Worm (Caenorhabditis elegans): ENCODE data around the gene ZC443.7.

Gene ZC443.7

DNA sequence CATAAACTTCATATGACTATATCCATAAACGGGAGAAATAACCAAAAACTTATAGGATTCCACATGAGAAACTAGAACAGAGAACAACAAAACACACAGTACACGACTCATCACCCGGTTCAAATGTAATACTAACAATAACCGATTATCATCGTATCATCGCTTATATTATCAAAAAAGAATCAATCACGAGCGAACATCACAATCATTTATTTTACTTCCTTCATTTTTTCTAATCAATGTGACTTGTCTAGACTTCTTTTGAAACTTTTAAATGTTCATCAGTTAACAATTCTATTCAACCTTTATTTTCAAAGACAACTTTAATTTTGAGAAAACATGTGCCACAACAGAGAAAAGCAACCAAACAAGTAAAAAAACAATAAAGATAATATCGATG, 11.1 kb upstream of the ZC443.7 start, which contains the start of gene ugt-4:
Gene ugt-4, minus strand, starts transcription at position 141 of the 400 bp plus-strand sequence.
- TF ChIP-seq W03F9.2 (tag; optimal IDR thresholded peaks at IDR 0.05) (no peak), him-1 (tag; optimal IDR thresholded peaks at IDR 0.05) (no peak), dao-5 (tag; optimal IDR thresholded peaks at IDR 0.05) (no peak)

ce11 chrV:12795927-12796326, 10.4 kb upstream of the ZC443.7 start:
- TF ChIP-seq dao-5 (tag; optimal IDR thresholded peaks at IDR 0.05), result no peak
- TF ChIP-seq W03F9.2 (tag; optimal IDR thresholded peaks at IDR 0.05), result no peak

ce11 chrV:12796908-12797490, 9.3 kb upstream of the ZC443.7 start:
- no peak for TF ChIP-seq dao-5 (tag; optimal IDR thresholded peaks at IDR 0.05)
- no peak for TF ChIP-seq W03F9.2 (tag; optimal IDR thresholded peaks at IDR 0.05)
- TF ChIP-seq him-1 (tag; optimal IDR thresholded peaks at IDR 0.05), result no peak

DNA sequence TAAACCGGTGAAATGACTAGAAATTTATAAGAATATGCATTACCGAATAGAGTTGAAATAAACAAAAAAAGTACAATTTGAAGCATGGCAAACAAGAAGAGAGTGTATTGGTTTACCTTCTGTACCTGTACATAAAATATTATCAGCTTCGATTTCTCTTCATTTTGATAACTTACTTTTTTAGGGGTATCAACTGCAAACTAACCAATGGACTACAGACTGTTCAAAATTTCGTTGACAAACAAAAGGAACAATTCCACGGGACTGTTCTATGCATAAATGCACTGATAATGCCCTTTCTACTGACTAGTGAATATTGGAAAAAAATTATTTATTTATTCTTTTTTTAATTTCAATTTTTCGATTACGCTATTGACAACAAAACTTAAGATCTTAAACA, 8.3 kb upstream of the ZC443.7 start, which contains the start of gene ugt-6:
Gene ugt-6, minus strand, starts transcription at position 233 of the 400 bp plus-strand sequence.
- no peak for TF ChIP-seq him-1 (tag; optimal IDR thresholded peaks at IDR 0.05)

- TF ChIP-seq him-1 (tag; optimal IDR thresholded peaks at IDR 0.05) (no peak), W03F9.2 (tag; optimal IDR thresholded peaks at IDR 0.05) (no peak), dao-5 (tag; optimal IDR thresholded peaks at IDR 0.05) (no peak)
Measured at ce11 chrV:12800171-12800570, 6.1 kb upstream of the ZC443.7 start, which contains the start of gene ugt-3. Gene ugt-3, minus strand, starts transcription at chrV:12800271.

DNA sequence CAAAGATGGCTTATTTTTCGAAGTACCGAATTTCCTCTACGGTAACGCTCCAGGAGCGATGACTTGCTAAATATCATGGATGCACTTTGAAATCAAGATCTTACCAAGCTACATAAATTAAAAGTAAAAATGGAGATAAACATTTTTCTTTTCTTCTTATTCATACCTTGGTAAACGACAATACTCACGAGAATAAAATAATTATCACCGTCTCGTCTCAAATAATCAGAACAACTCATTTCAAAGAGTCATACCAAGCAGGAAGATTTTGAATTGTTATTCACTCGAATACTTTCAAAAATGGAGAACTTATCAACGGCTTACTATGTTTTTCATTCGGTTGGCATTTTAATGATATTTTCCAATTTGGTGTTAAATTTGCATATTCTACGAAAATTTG, 3.0 kb upstream of the ZC443.7 start, which contains the start of gene srbc-45:
Gene srbc-45, plus strand, starts transcription at position 301 of the 400 bp plus-strand sequence.
- TF ChIP-seq dao-5 (tag; optimal IDR thresholded peaks at IDR 0.05) (no peak), W03F9.2 (tag; optimal IDR thresholded peaks at IDR 0.05) (no peak), him-1 (tag; optimal IDR thresholded peaks at IDR 0.05) (no peak)

DNA sequence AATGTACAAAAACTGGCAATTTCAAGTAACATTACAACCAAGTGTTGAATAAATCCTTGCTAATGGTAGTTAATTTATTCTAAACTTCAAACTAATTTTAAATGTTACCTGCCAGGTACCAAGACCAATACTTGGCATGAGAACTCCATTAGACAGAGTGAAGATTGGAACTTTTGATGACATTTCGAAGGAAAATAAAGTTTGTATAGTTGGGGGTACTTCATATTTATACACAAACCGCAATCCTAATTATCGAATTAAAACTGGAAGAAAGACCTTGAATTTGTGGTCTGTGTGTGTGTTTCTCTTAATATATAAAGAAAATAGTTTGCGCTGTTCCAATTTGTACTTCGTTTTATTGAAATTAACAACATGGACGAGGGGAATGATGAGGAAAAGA, 3.6 kb downstream of the ZC443.7 start, which contains the start of gene ZC443.1:
Gene ZC443.1, minus strand, starts transcription at position 205 of the 400 bp plus-strand sequence.
- TF ChIP-seq W03F9.2 (tag; optimal IDR thresholded peaks at IDR 0.05), result no peak

- no peak for TF ChIP-seq dao-5 (tag; optimal IDR thresholded peaks at IDR 0.05)
- TF ChIP-seq him-1 (tag; optimal IDR thresholded peaks at IDR 0.05), result no peak
- TF ChIP-seq W03F9.2 (tag; optimal IDR thresholded peaks at IDR 0.05), result no peak
Measured at ce11 chrV:12811126-12811525, 4.8 kb downstream of the ZC443.7 start, which contains the start of gene ZC443.2. Gene ZC443.2, minus strand, starts transcription at chrV:12811192.

- TF ChIP-seq him-1 (tag; optimal IDR thresholded peaks at IDR 0.05), result no peak
- no peak for TF ChIP-seq W03F9.2 (tag; optimal IDR thresholded peaks at IDR 0.05)
- no peak for TF ChIP-seq dao-5 (tag; optimal IDR thresholded peaks at IDR 0.05)
Measured at ce11 chrV:12811810-12812209, 5.5 kb downstream of the ZC443.7 start.

DNA sequence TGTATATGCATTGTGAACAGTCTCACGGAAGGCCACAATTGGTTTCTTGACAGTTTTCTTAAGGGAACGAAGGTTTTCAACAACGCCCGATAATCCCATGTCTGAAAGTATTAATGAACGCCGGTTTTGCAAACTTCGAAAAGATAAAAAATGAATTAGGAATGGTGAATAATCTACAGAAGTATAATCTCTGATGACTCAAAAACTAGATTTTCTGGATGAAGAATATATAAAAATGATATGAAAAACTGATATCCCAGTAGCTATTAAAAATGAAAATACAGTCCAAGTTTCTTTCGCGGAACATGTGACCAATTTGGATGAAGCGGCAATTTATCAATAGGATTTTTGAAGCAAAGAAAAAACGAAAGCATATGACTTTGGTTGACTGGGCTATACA, 7.7 kb downstream of the ZC443.7 start, which contains the start of gene ZC443.3:
Gene ZC443.3, minus strand, starts transcription at position 101 of the 400 bp plus-strand sequence.
- no peak for TF ChIP-seq W03F9.2 (tag; optimal IDR thresholded peaks at IDR 0.05)
- TF ChIP-seq dao-5 (tag; optimal IDR thresholded peaks at IDR 0.05), result no peak
- no peak for TF ChIP-seq him-1 (tag; optimal IDR thresholded peaks at IDR 0.05)

DNA sequence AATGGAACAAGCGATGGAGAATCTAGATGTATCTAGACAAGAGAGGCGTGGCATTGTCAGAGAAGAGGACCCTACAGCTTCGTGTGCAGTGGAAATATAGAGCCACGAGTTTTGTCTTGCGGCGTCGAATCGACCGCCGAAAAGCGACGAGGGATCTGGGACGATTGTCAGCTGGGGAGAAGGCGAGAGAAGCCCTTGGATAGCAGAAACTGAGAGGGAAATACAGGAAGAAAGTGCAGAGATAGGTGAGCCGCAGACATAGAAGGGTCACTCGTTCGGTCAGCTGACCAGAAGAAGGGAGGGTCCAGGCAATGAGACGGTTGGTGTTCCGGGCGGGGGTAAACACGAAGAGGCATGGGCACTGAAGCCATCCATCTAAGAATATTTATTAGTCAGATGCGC, 8.2 kb downstream of the ZC443.7 start:
- TF ChIP-seq W03F9.2 (tag; optimal IDR thresholded peaks at IDR 0.05) (no peak), him-1 (tag; optimal IDR thresholded peaks at IDR 0.05) (peak; percentile 83), dao-5 (tag; optimal IDR thresholded peaks at IDR 0.05) (no peak)

DNA sequence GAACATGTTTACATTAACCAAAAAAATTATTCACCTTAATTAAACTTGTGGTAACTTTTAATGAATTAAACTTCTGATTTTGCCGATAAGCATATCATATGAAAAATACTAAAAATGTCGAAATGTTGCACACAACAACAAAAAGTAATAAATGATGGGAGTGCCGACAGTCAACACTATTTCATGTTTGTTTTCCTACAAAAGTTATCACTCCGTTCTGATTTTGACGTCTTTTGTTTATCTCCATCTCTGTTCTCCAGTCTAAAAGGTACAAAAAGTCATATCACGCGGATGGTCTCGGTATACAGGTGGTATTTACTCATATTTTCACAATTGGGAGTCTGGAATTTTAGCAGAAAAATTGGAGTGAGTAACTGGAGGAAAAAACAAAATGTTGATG, 9.1 kb downstream of the ZC443.7 start:
- TF ChIP-seq W03F9.2 (tag; optimal IDR thresholded peaks at IDR 0.05) (no peak), dao-5 (tag; optimal IDR thresholded peaks at IDR 0.05) (no peak), him-1 (tag; optimal IDR thresholded peaks at IDR 0.05) (no peak)

ce11 chrV:12816672-12817071, 10.4 kb downstream of the ZC443.7 start:
- TF ChIP-seq him-1 (tag; optimal IDR thresholded peaks at IDR 0.05), result no peak

DNA sequence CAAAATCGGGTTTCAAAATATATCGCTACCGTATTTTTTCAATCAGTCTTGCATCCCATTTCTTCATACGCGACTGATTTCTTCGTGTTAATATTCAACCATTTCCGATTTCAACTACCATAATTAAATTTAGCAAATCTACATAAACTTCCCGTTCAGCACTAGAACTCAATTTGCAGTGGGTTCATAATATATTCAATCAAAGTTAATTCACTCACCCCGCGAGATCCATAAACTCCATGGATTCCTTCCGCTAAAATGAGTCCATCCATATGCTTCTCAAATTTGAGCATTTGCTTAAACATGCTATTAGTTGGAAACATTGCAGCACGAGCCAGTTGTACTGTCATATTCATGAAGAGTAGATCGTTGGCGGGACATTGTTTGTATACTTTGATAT, 12.2 kb downstream of the ZC443.7 start:
- TF ChIP-seq him-1 (tag; optimal IDR thresholded peaks at IDR 0.05) (no peak), dao-5 (tag; optimal IDR thresholded peaks at IDR 0.05) (no peak), W03F9.2 (tag; optimal IDR thresholded peaks at IDR 0.05) (no peak)

DNA sequence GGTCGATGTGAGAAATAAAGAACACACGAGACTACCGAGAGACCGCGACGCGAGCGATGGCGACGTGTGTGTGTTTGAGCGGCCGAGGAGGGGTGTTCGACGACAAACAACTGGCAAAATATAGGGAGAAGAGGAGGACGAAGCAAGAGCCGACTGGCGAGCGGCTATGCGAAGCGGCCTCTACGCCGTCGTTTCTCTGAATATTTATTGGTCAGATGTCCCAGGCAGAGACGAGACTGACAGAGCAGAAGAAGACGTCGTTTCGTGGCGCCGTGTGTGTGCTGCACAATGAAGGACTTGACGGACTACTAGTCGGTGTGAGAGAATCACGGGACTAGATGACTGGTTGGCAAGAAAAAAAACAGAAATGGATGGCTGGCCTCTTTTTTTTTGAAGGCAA, 12.9 kb downstream of the ZC443.7 start:
- peak; percentile 89 for TF ChIP-seq him-1 (tag; optimal IDR thresholded peaks at IDR 0.05)
- TF ChIP-seq dao-5 (tag; optimal IDR thresholded peaks at IDR 0.05), result no peak
